Worm (Caenorhabditis elegans) whole organism, L3 larva: Measurements from ENCODE around the gene T10C6.7.

ENCODE experiments used
- R02D3.7 ChIP-seq: fragments of 150-350 bp; optimal IDR thresholded peaks from 2 replicates; lab custom pipeline; 2014; ENCODE audit warnings: missing biosample characterization, missing genetic modification characterization
- ZK546.5 ChIP-seq: sonication (generic microtip); optimal IDR thresholded peaks from 2 replicates; lab custom pipeline; 2017; ENCODE audit warnings: missing biosample characterization, missing genetic modification characterization
- aly-2 ChIP-seq: fragments of 150-350 bp; optimal IDR thresholded peaks from 2 replicates; lab custom pipeline; 2014; ENCODE audit warnings: missing biosample characterization, missing genetic modification characterization
- ama-1 ChIP-seq: fragments of 150-350 bp; optimal IDR thresholded peaks from 2 replicates; lab custom pipeline; 2018
- ceh-16 ChIP-seq: sonication (generic microtip); optimal IDR thresholded peaks from 2 replicates; lab custom pipeline; 2017; ENCODE audit warnings: missing biosample characterization, missing genetic modification characterization
- ceh-28 ChIP-seq: fragments of 150-350 bp; optimal IDR thresholded peaks from 2 replicates; lab custom pipeline; 2014; ENCODE audit warnings: missing biosample characterization, missing genetic modification reagents, missing genetic modification characterization
- ceh-82 ChIP-seq: fragments of 150-350 bp; optimal IDR thresholded peaks from 2 replicates; lab custom pipeline; 2014; ENCODE audit warnings: missing biosample characterization, missing genetic modification characterization
- ceh-9 ChIP-seq: sonication (generic microtip); optimal IDR thresholded peaks from 2 replicates; lab custom pipeline; 2018; ENCODE audit warnings: missing biosample characterization, missing genetic modification characterization
- daf-12 ChIP-seq: fragments of 150-350 bp; optimal IDR thresholded peaks from 2 replicates; lab custom pipeline; 2014; ENCODE audit warnings: missing biosample characterization, missing genetic modification reagents, missing genetic modification characterization
- egl-27 ChIP-seq: sonication (generic microtip); optimal IDR thresholded peaks from 4 replicates; lab custom pipeline; 2017; ENCODE audit warnings: missing biosample characterization, missing genetic modification reagents, missing genetic modification characterization
- egl-5 ChIP-seq: fragments of 150-350 bp; optimal IDR thresholded peaks from 2 replicates; lab custom pipeline; 2017; ENCODE audit warnings: missing biosample characterization, missing genetic modification reagents, missing genetic modification characterization, inconsistent platforms
- elt-1 ChIP-seq: fragments of 150-350 bp; optimal IDR thresholded peaks from 2 replicates; lab custom pipeline; 2014; ENCODE audit warnings: missing biosample characterization, missing genetic modification characterization
- elt-2 ChIP-seq: sonication (generic microtip); optimal IDR thresholded peaks from 2 replicates; lab custom pipeline; 2016; ENCODE audit warnings: missing genetic modification reagents, mild to moderate bottlenecking, missing genetic modification characterization, missing compliant biosample characterization
- elt-3 ChIP-seq, 3 experiments: fragments of 150-350 bp in 1 of 3; sonication (generic microtip) in 2 of 3; optimal IDR thresholded peaks; 2 replicates in 2 of 3; 4 replicates in 1 of 3; lab custom pipeline; 2014 to 2017; ENCODE audit warnings: missing biosample characterization in 3 of 3, missing genetic modification characterization in 3 of 3
- fkh-2 ChIP-seq: fragments of 150-350 bp; optimal IDR thresholded peaks from 2 replicates; lab custom pipeline; 2014; ENCODE audit warnings: missing biosample characterization, missing genetic modification reagents, missing genetic modification characterization
- fos-1 ChIP-seq: fragments of 150-350 bp; optimal IDR thresholded peaks from 2 replicates; lab custom pipeline; 2014; ENCODE audit warnings: missing biosample characterization, missing genetic modification characterization
- hmg-11 ChIP-seq: sonication (generic microtip); optimal IDR thresholded peaks from 2 replicates; lab custom pipeline; 2016; ENCODE audit warnings: missing genetic modification characterization, missing compliant biosample characterization
- lin-15B ChIP-seq: fragments of 150-350 bp; optimal IDR thresholded peaks from 2 replicates; lab custom pipeline; 2014; ENCODE audit warnings: missing biosample characterization, missing genetic modification characterization
- lsy-12 ChIP-seq: sonication (generic microtip); optimal IDR thresholded peaks from 2 replicates; lab custom pipeline; 2016; ENCODE audit warnings: mild to moderate bottlenecking, missing genetic modification characterization, missing compliant biosample characterization
- mml-1 ChIP-seq: fragments of 150-350 bp; sonication (generic microtip); optimal IDR thresholded peaks from 3 replicates; lab custom pipeline; 2014; ENCODE audit warnings: missing biosample characterization, missing genetic modification characterization
- nfya-1 ChIP-seq: sonication (generic microtip); optimal IDR thresholded peaks from 2 replicates; lab custom pipeline; 2017; ENCODE audit warnings: missing genetic modification characterization, mild to moderate bottlenecking, missing compliant biosample characterization, antibody characterized with exemption, moderate library complexity; ENCODE audit not compliant: insufficient read depth
- nhr-11 ChIP-seq: fragments of 150-350 bp; optimal IDR thresholded peaks from 2 replicates; lab custom pipeline; 2014; ENCODE audit warnings: missing biosample characterization, missing genetic modification characterization
- nhr-12 ChIP-seq: fragments of 150-350 bp; optimal IDR thresholded peaks from 2 replicates; lab custom pipeline; 2014; ENCODE audit warnings: missing biosample characterization, missing genetic modification characterization
- nhr-23 ChIP-seq: fragments of 150-350 bp; optimal IDR thresholded peaks from 2 replicates; lab custom pipeline; 2014; ENCODE audit warnings: missing biosample characterization, missing genetic modification reagents, missing genetic modification characterization
- nhr-237 ChIP-seq: fragments of 150-350 bp; optimal IDR thresholded peaks from 2 replicates; lab custom pipeline; 2014; ENCODE audit warnings: missing biosample characterization, missing genetic modification characterization
- nhr-28 ChIP-seq: fragments of 150-350 bp; optimal IDR thresholded peaks from 2 replicates; lab custom pipeline; 2014; ENCODE audit warnings: missing biosample characterization, missing genetic modification characterization
- nhr-43 ChIP-seq: sonication (generic microtip); optimal IDR thresholded peaks from 2 replicates; lab custom pipeline; 2016; ENCODE audit warnings: mild to moderate bottlenecking, missing genetic modification characterization, missing compliant biosample characterization; ENCODE audit not compliant: poor library complexity, severe bottlenecking
- nhr-67 ChIP-seq: fragments of 150-350 bp; optimal IDR thresholded peaks from 2 replicates; lab custom pipeline; 2014; ENCODE audit warnings: missing biosample characterization, missing genetic modification characterization
- nhr-77 ChIP-seq: fragments of 150-350 bp; optimal IDR thresholded peaks from 2 replicates; lab custom pipeline; 2014; ENCODE audit warnings: missing biosample characterization, missing genetic modification characterization
- pha-4 ChIP-seq: fragments of 150-350 bp; optimal IDR thresholded peaks from 2 replicates; lab custom pipeline; 2014; ENCODE audit warnings: missing biosample characterization, missing genetic modification reagents, missing genetic modification characterization
- pqm-1 ChIP-seq: fragments of 150-350 bp; optimal IDR thresholded peaks from 2 replicates; lab custom pipeline; 2017; ENCODE audit warnings: missing biosample characterization, missing genetic modification characterization, inconsistent platforms
- sea-2 ChIP-seq: fragments of 150-350 bp; sonication (generic microtip); optimal IDR thresholded peaks from 4 replicates; lab custom pipeline; 2014; ENCODE audit warnings: missing biosample characterization, missing genetic modification reagents, missing genetic modification characterization
- skn-1 ChIP-seq: fragments of 150-350 bp; optimal IDR thresholded peaks from 2 replicates; lab custom pipeline; 2014; ENCODE audit warnings: missing biosample characterization, missing genetic modification characterization
- snpc-4 ChIP-seq: fragments of 150-350 bp; optimal IDR thresholded peaks from 2 replicates; lab custom pipeline; 2014; ENCODE audit warnings: missing biosample characterization, missing genetic modification characterization
- tbx-2 ChIP-seq: sonication (generic microtip); optimal IDR thresholded peaks from 2 replicates; lab custom pipeline; 2016; ENCODE audit warnings: mild to moderate bottlenecking, missing genetic modification characterization, missing compliant biosample characterization
- unc-62 ChIP-seq: fragments of 150-350 bp; sonication (generic microtip); optimal IDR thresholded peaks from 4 replicates; lab custom pipeline; 2014; ENCODE audit warnings: missing biosample characterization, missing genetic modification reagents, missing genetic modification characterization
- zag-1 ChIP-seq: fragments of 150-350 bp; optimal IDR thresholded peaks from 2 replicates; lab custom pipeline; 2014; ENCODE audit warnings: missing biosample characterization, missing genetic modification characterization
- ztf-11 ChIP-seq: fragments of 150-350 bp; optimal IDR thresholded peaks from 2 replicates; lab custom pipeline; 2014; ENCODE audit warnings: missing biosample characterization, missing genetic modification characterization
- ztf-4 ChIP-seq: fragments of 150-350 bp; optimal IDR thresholded peaks from 2 replicates; lab custom pipeline; 2014; ENCODE audit warnings: missing biosample characterization, missing genetic modification characterization

Gene T10C6.7

DNA sequence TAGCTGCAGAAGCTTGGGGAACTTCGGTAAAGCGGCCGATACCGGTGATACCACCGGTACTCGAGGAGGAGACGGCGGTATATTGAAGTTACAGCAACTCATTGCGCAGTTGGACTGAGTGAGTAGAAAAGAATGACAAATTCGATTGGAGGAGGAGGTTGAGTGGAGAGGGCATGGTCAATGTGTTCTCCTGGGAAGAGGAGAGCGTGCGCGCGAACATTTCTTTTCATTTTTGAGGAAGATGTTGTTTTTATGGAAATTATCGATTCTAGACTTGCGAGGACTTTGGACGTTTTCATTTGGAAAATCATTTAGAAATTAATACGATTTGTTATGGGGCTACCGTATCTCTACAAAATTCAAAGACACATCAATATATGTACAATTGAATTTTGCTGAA lies 2.3 kb downstream of the T10C6.7 start:
- TF ChIP-seq tbx-2 (tag; lab: Kevin White, UChicago) (no peak), lin-15B (tag; lab: Kevin White, UChicago) (no peak), nfya-1 (no peak), ztf-11 (no peak), hmg-11 (tag; lab: Kevin White, UChicago) (no peak), daf-12 (tag; lab: Kevin White, UChicago) (no peak), nhr-12 (tag; lab: Kevin White, UChicago) (no peak), elt-3 (tag; optimal IDR thresholded peaks at IDR 0.05; lab: Kevin White, UChicago) (no peak), R02D3.7 (tag; lab: Kevin White, UChicago) (no peak), nhr-237 (no peak), fkh-2 (tag; lab: Kevin White, UChicago) (no peak), nhr-11 (tag; lab: Kevin White, UChicago) (no peak), ceh-28 (no peak), skn-1 (no peak), ZK546.5 (tag; lab: Kevin White, UChicago) (no peak), lsy-12 (tag; lab: Kevin White, UChicago) (no peak)

DNA sequence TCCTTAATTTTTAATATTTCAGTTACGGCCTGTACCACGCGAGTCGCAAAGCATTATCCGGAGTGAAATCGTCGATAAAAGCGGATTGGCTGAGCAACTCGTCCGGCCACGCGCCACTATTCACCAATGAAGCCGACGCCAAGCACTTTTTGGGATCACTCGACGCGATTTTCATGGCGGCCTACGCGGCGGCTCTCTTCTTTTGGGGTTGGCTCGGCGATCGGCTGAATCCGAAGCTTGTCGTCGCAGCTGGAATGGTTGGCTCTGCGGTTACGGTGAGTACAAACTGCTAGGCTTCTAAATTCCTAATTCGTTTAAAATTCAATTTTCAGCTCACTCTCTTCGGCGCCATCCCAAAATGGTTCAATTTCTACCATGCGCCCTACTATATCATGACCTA lies 6.6 kb downstream of the T10C6.7 start:
- no peak for TF ChIP-seq hmg-11 (tag; lab: Kevin White, UChicago)
- TF ChIP-seq ama-1: no peak
- TF ChIP-seq ceh-82 (tag; lab: Kevin White, UChicago): no peak
- no peak for TF ChIP-seq lsy-12 (tag; lab: Kevin White, UChicago)
- no peak for TF ChIP-seq nhr-12 (tag; lab: Kevin White, UChicago)
- TF ChIP-seq zag-1: no peak
- TF ChIP-seq sea-2: no peak
- no peak for TF ChIP-seq aly-2 (tag; lab: Kevin White, UChicago)
- TF ChIP-seq ztf-4 (tag; lab: Kevin White, UChicago): no peak
- TF ChIP-seq ztf-11: no peak
- TF ChIP-seq mml-1 (tag; lab: Kevin White, UChicago): no peak
- TF ChIP-seq daf-12 (tag; lab: Kevin White, UChicago): no peak
- TF ChIP-seq nhr-77 (tag; lab: Kevin White, UChicago): no peak
- no peak for TF ChIP-seq fos-1 (tag; lab: Kevin White, UChicago)
- TF ChIP-seq pha-4 (tag; lab: Kevin White, UChicago): no peak

DNA sequence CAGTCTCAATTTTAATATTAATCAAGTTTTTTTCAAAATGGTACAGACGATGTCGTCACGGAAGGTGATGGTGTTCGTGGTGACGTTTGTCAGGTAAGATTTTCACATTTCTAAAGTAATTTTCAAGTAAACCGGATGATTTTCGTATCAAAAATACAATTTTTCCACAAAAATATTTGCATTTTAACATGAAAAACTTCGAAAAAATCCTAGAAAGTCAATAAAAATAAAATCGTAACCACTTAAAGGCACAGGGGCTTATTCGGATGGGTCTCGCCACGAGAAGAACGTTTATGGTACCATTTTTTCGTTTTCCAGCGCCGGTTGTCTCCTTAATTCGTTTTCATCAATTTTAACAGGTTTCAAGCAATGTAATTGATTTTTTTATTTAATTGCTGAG lies 7.2 kb downstream of the T10C6.7 start, which contains the start of gene T10C6.6:
Gene T10C6.6, plus strand, starts transcription at position 27 of the 400 bp plus-strand sequence.
- TF ChIP-seq egl-27: no peak
- no peak for TF ChIP-seq ceh-16
- TF ChIP-seq zag-1: no peak
- no peak for TF ChIP-seq ZK546.5 (tag; lab: Kevin White, UChicago)
- TF ChIP-seq daf-12 (tag; lab: Kevin White, UChicago): no peak
- no peak for TF ChIP-seq elt-1 (tag; lab: Kevin White, UChicago)
- no peak for TF ChIP-seq pqm-1 (tag; lab: Kevin White, UChicago)
- no peak for TF ChIP-seq fos-1 (tag; lab: Kevin White, UChicago)
- TF ChIP-seq tbx-2 (tag; lab: Kevin White, UChicago): no peak
- no peak for TF ChIP-seq sea-2
- TF ChIP-seq, all 47 proteins: peak for 0

DNA sequence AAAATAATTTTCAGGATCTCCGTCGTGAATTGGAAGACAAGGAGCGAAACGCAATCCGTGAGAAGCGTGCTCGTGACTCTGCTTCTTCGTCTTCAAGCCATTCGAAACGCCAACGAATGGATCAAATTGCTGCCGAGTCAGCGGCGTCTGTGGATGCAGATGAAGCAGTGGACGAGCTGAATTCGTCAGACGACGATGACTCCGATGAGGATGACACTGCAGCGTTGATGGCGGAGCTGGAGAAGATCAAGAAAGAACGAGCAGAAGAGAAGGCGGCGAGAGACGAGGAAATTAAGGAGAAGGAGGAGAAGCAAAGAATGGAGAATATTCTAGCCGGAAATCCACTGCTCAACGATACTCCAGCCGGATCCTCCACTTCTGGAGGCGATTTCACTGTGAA lies 8.0 kb downstream of the T10C6.7 start:
- TF ChIP-seq ztf-4 (tag; lab: Kevin White, UChicago) (no peak), lin-15B (tag; lab: Kevin White, UChicago) (no peak), ceh-9 (tag; lab: Kevin White, UChicago) (no peak), nhr-23 (no peak), ceh-16 (no peak), nhr-28 (tag; lab: Kevin White, UChicago) (no peak), lsy-12 (tag; lab: Kevin White, UChicago) (no peak), sea-2 (no peak), pha-4 (tag; lab: Kevin White, UChicago) (no peak), ztf-11 (no peak), nhr-43 (no peak), aly-2 (tag; lab: Kevin White, UChicago) (no peak), egl-27 (no peak), elt-1 (tag; lab: Kevin White, UChicago) (no peak), unc-62 (GFP tag; lab: Kevin White, UChicago) (no peak), ceh-82 (tag; lab: Kevin White, UChicago) (no peak), fkh-2 (tag; lab: Kevin White, UChicago) (no peak)

DNA sequence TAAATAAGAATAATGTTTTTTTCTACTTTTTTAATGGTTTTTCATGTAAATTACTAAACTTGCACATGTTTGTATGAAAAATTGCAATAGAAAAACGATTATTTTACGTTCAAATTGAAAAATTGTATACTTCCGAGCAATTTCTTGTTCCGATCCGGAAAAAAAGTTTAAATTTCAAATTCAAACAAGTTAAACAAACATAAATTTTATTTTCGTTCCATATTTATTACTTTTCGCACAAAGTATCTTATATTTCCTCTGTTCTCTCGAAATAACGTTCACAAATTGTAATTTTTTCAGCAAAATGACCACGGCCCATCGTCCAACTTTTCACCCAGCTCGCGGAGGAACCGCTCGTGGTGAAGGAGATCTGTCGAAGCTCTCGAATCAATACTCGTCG lies 8.5 kb downstream of the T10C6.7 start, which contains the start of gene cwc-15:
Gene cwc-15, plus strand, starts transcription at position 301 of the 400 bp plus-strand sequence.
- no peak for TF ChIP-seq sea-2
- TF ChIP-seq elt-2: no peak
- TF ChIP-seq nhr-67 (tag; lab: Kevin White, UChicago): no peak
- TF ChIP-seq ceh-82 (tag; lab: Kevin White, UChicago): no peak
- no peak for TF ChIP-seq ama-1
- no peak for TF ChIP-seq snpc-4
- no peak for TF ChIP-seq fos-1 (tag; lab: Kevin White, UChicago)
- TF ChIP-seq pha-4 (tag; lab: Kevin White, UChicago): no peak
- TF ChIP-seq egl-5 (tag; lab: Kevin White, UChicago): no peak
- TF ChIP-seq hmg-11 (tag; lab: Kevin White, UChicago): no peak
